Worm (Caenorhabditis elegans) whole organism, L3 larva: ENCODE results near the gene mtrr-1.

Experiments used
- ZK546.5 ChIP-seq: sonication (generic microtip); optimal IDR thresholded peaks from 2 replicates; lab custom pipeline; 2017; ENCODE audit warnings: missing biosample characterization, missing genetic modification characterization
- elt-1 ChIP-seq: fragments of 150-350 bp; optimal IDR thresholded peaks from 2 replicates; lab custom pipeline; 2014; ENCODE audit warnings: missing biosample characterization, missing genetic modification characterization
- nfya-1 ChIP-seq: sonication (generic microtip); optimal IDR thresholded peaks from 2 replicates; lab custom pipeline; 2017; ENCODE audit warnings: missing genetic modification characterization, mild to moderate bottlenecking, missing compliant biosample characterization, antibody characterized with exemption, moderate library complexity; ENCODE audit not compliant: insufficient read depth

DNA sequence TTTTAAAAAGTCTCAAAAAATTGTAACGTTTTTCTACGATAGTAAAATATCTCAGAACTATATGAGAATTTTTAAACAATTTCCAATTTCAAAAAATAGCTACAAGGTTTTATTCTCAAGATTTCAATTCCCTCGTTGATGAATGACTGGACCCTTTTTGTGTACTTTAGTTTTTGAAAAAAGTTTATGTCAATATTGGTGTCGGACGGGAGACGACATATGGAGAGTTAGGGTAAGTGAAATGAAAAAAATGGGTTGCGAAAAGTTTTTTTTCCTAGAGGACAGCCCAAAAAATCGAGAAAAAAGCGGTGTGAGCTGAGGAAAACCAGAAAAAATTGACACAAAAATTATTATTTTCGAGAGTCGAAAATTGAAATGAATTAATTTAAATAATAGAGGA is 4.9 kb upstream of the mtrr-1 start:
- no peak for TF ChIP-seq elt-1 (tag; lab: Kevin White, UChicago)
- no peak for TF ChIP-seq nfya-1 (tag; lab: Kevin White, UChicago)
- no peak for TF ChIP-seq ZK546.5 (tag; lab: Kevin White, UChicago)
